Worm (Caenorhabditis elegans) whole organism, midembryonic: ENCODE measurements around the gene C02G6.3.

Experiments
- T22C8.4 ChIP-seq: fragments of 200-800 bp; sonication (Bioruptor generic); IDR thresholded peaks from 2 replicates; pipeline ENCODE4 v1.3.6; 2022; ENCODE audit warnings: missing genetic modification characterization, missing compliant biosample characterization
- cog-1 ChIP-seq: sonication (generic microtip); optimal IDR thresholded peaks from 2 replicates; lab custom pipeline; 2016; ENCODE audit warnings: missing genetic modification characterization, missing compliant biosample characterization
- flt-1 ChIP-seq: fragments of 200-800 bp; sonication (Bioruptor generic); IDR thresholded peaks from 2 replicates; pipeline ENCODE4 v1.3.6; 2022; ENCODE audit warnings: missing genetic modification characterization, missing compliant biosample characterization
- klf-2 ChIP-seq: fragments of 200-800 bp; sonication (Bioruptor generic); conservative IDR thresholded peaks from 2 replicates; pipeline ENCODE4 v1.3.6; 2022; ENCODE audit warnings: missing genetic modification reagents, missing genetic modification characterization, missing compliant biosample characterization
- med-1 ChIP-seq: sonication (generic microtip); optimal IDR thresholded peaks from 2 replicates; lab custom pipeline; 2017; ENCODE audit warnings: missing genetic modification characterization, mild to moderate bottlenecking, missing compliant biosample characterization, antibody characterized with exemption, missing genetic modification reagents; ENCODE audit not compliant: insufficient read depth
- ref-1 ChIP-seq: fragments of 200-800 bp; sonication (Bioruptor generic); conservative IDR thresholded peaks from 2 replicates; pipeline ENCODE4 v1.3.6; 2022; ENCODE audit warnings: missing genetic modification reagents, missing genetic modification characterization, missing compliant biosample characterization
- tab-1 ChIP-seq: fragments of 200-800 bp; sonication (Bioruptor generic); IDR thresholded peaks from 2 replicates; pipeline ENCODE4 v1.3.6; 2022; ENCODE audit warnings: missing genetic modification characterization, missing compliant biosample characterization
- ztf-23 ChIP-seq: fragments of 200-800 bp; sonication (Bioruptor generic); IDR thresholded peaks from 2 replicates; pipeline ENCODE4 v1.3.6; 2022; ENCODE audit warnings: missing genetic modification reagents, missing genetic modification characterization, missing compliant biosample characterization
- ztf-29 ChIP-seq: fragments of 200-800 bp; sonication (Bioruptor generic); IDR thresholded peaks from 2 replicates; pipeline ENCODE4 v1.3.6; 2022; ENCODE audit warnings: missing genetic modification reagents, missing genetic modification characterization, missing compliant biosample characterization

- no peak for TF ChIP-seq T22C8.4
- no peak for TF ChIP-seq ref-1 (GFP tag; lab: Robert Waterston, UW)
- TF ChIP-seq tab-1 (GFP tag; lab: Robert Waterston, UW): no peak
- TF ChIP-seq med-1 (GFP tag; lab: Kevin White, UChicago): no peak
- no peak for TF ChIP-seq ztf-23 (GFP tag; lab: Robert Waterston, UW)
- TF ChIP-seq flt-1: no peak
- no peak for TF ChIP-seq cog-1 (tag; lab: Kevin White, UChicago)
- TF ChIP-seq klf-2 (GFP tag; lab: Robert Waterston, UW): no peak
- TF ChIP-seq ztf-29: no peak
Observed at ce11 chrV:5862479-5863188, 17.5 kb upstream of the C02G6.3 start, which contains the start of gene F26F12.8.
